Fruit fly (Drosophila melanogaster) whole organism, embryonic: ENCODE measurements around the gene Sil1.

Experiments used
- CG9609 ChIP-seq: fragments of 200-800 bp; sonication (Bioruptor generic); optimal IDR thresholded peaks from 3 replicates; lab custom pipeline; 2016; ENCODE audit warnings: missing biosample characterization, missing genetic modification characterization
- Oaz ChIP-seq: fragments of 200-800 bp; sonication (Bioruptor generic); IDR thresholded peaks from 2 replicates; pipeline ENCODE4 v1.3.6; 2022; ENCODE audit warnings: missing biosample characterization, missing genetic modification characterization
- nerfin-2 ChIP-seq: fragments of 200-800 bp; sonication (Bioruptor generic); IDR thresholded peaks from 2 replicates; pipeline ENCODE4 v1.3.6; 2022; ENCODE audit warnings: missing biosample characterization, missing genetic modification characterization; ENCODE audit not compliant: partially characterized antibody
- sqz ChIP-seq: fragments of 200-800 bp; sonication (Bioruptor generic); optimal IDR thresholded peaks from 3 replicates; lab custom pipeline; 2018; ENCODE audit warnings: missing biosample characterization, mild to moderate bottlenecking, missing genetic modification characterization

- no peak for TF ChIP-seq nerfin-2 (GFP tag; lab: Robert Waterston, UW)
- TF ChIP-seq sqz (GFP tag; lab: Kevin White, UChicago): no peak
- TF ChIP-seq Oaz: no peak
- no peak for TF ChIP-seq CG9609 (GFP tag; lab: Kevin White, UChicago)
Measured at dm6 chr3R:25241507-25242070, 6.3 kb upstream of the Sil1 start, which contains the start of gene CG11854.
